Worm (Caenorhabditis elegans): ENCODE measurements around the gene C15B12.1.
A peak's percentile ranks its signal among the peaks of the same experiment; 100 is the strongest.

Gene C15B12.1

ce11 chrX:6520644-6521043, 44.0 kb downstream of the C15B12.1 start (continued):
- TF ChIP-seq nhr-28 (tag; optimal IDR thresholded peaks at IDR 0.05) (no peak), attf-4 (tag; optimal IDR thresholded peaks at IDR 0.05) (no peak), mxl-2 (GFP tag; conservative IDR thresholded peaks at IDR 0.05) (no peak), ceh-28 (tag; optimal IDR thresholded peaks at IDR 0.05) (no peak), zip-2 (tag; optimal IDR thresholded peaks at IDR 0.05) (no peak)

DNA sequence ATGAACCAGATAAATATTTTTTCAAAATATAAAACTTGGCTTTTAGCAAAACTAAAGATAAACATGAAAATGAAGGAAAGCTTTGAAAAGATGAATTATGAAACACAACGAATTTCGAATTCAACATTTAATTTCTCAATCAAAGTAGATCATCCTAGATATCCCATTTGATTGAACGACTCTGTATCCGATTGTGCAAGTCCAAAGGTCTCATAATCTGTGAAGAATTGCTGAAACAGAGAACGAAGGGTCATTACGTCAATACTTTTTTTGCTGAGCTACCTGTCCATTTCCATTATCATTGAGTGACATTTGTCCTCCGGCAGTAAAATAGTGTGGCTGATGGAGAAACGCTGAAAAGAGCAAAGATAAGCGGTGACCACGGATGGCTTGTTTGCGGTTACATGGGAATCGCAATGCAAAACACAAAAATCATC, 46.0 kb downstream of the C15B12.1 start:
- TF ChIP-seq unc-130 (GFP tag; optimal IDR thresholded peaks at IDR 0.05): no peak
- TF ChIP-seq nhr-77 (tag; optimal IDR thresholded peaks at IDR 0.05): peak; percentile 21
- TF ChIP-seq ces-1 (GFP tag; optimal IDR thresholded peaks at IDR 0.05): no peak
- TF ChIP-seq D1046.2 (GFP tag; IDR thresholded peaks at IDR 0.05): no peak
- no peak for TF ChIP-seq zip-2 (tag; optimal IDR thresholded peaks at IDR 0.05)
- peak; percentile 77 for TF ChIP-seq nhr-28 (tag; optimal IDR thresholded peaks at IDR 0.05)
- no peak for TF ChIP-seq fos-1 (tag; optimal IDR thresholded peaks at IDR 0.05)
- no peak for TF ChIP-seq mdl-1 (tag; optimal IDR thresholded peaks at IDR 0.05)
- no peak for TF ChIP-seq ctbp-1 (GFP tag; IDR thresholded peaks at IDR 0.05)
- peak; percentile 54 for TF ChIP-seq gei-8 (GFP tag; optimal IDR thresholded peaks at IDR 0.05)
- TF ChIP-seq lin-13 (GFP tag; optimal IDR thresholded peaks at IDR 0.05): no peak
- no peak for TF ChIP-seq snpc-4 (tag; optimal IDR thresholded peaks at IDR 0.05)
- no peak for TF ChIP-seq T20F7.1 (GFP tag; optimal IDR thresholded peaks at IDR 0.05)
- no peak for TF ChIP-seq set-16 (GFP tag; IDR thresholded peaks at IDR 0.05)
- no peak for TF ChIP-seq lir-3 (tag; optimal IDR thresholded peaks at IDR 0.05)
- no peak for TF ChIP-seq nhr-237 (tag; optimal IDR thresholded peaks at IDR 0.05)
- TF ChIP-seq cey-2 (tag; optimal IDR thresholded peaks at IDR 0.05; ENCODE audit: borderline replicate concordance, insufficient read depth): no peak
- TF ChIP-seq T26A8.4 (GFP tag; IDR thresholded peaks at IDR 0.05): no peak; the same call in none of the 2 replicates
- TF ChIP-seq ZK337.2 (GFP tag; IDR thresholded peaks at IDR 0.05): no peak
- peak; percentile 92 for TF ChIP-seq aha-1 (tag)
- no peak for TF ChIP-seq ceh-32 (tag; optimal IDR thresholded peaks at IDR 0.05; ENCODE audit: poor library complexity)
- TF ChIP-seq jun-1 (tag; optimal IDR thresholded peaks at IDR 0.05): no peak
- TF ChIP-seq daf-16 (GFP tag; optimal IDR thresholded peaks at IDR 0.05): peak in 1 of 2 experiments; percentile 38
- peak; percentile 86 for TF ChIP-seq daf-16 (tag; optimal IDR thresholded peaks at IDR 0.05)
- TF ChIP-seq nhr-10 (tag; optimal IDR thresholded peaks at IDR 0.05): no peak
- TF ChIP-seq hif-1 (tag; optimal IDR thresholded peaks at IDR 0.05): no peak
- no peak for TF ChIP-seq lin-29 (GFP tag; IDR thresholded peaks at IDR 0.05)
- TF ChIP-seq daf-12 (tag; optimal IDR thresholded peaks at IDR 0.05): no peak
- TF ChIP-seq nhr-111 (GFP tag; optimal IDR thresholded peaks at IDR 0.05): no peak
- peak; percentile 22 for TF ChIP-seq mep-1 (tag; optimal IDR thresholded peaks at IDR 0.05)
- no peak for TF ChIP-seq fkh-10 (GFP tag; optimal IDR thresholded peaks at IDR 0.05)
- no peak for TF ChIP-seq ceh-28 (tag; optimal IDR thresholded peaks at IDR 0.05)
- no peak for TF ChIP-seq sdz-12 (GFP tag; optimal IDR thresholded peaks at IDR 0.05)
- no peak for TF ChIP-seq ztf-7 (tag; optimal IDR thresholded peaks at IDR 0.05)
- no peak for TF ChIP-seq spr-3 (GFP tag; optimal IDR thresholded peaks at IDR 0.05)
- TF ChIP-seq aly-2 (tag; optimal IDR thresholded peaks at IDR 0.05): no peak
- no peak for TF ChIP-seq ama-1 (optimal IDR thresholded peaks at IDR 0.05)
- 0 out of 2 replicates have a peak, but pooled peaks have one; percentile 14 for TF ChIP-seq mxl-2 (GFP tag; conservative IDR thresholded peaks at IDR 0.05)
- TF ChIP-seq Y75B8A.6 (GFP tag; IDR thresholded peaks at IDR 0.05): no peak
- TF ChIP-seq zfp-2 (tag; optimal IDR thresholded peaks at IDR 0.05): no peak
- TF ChIP-seq saeg-2 (GFP tag; IDR thresholded peaks at IDR 0.05): peak; percentile 72; the same call in 1 of the 2 replicates
- TF ChIP-seq dve-1 (tag; optimal IDR thresholded peaks at IDR 0.05; ENCODE audit: insufficient read depth): peak; percentile 72
- peak; percentile 78 for TF ChIP-seq nhr-42 (GFP tag; IDR thresholded peaks at IDR 0.05)
- no peak for TF ChIP-seq F37D6.2 (tag; optimal IDR thresholded peaks at IDR 0.05)
- no peak for TF ChIP-seq hmg-1.1 (GFP tag; IDR thresholded peaks at IDR 0.05)
- TF ChIP-seq tra-1 (GFP tag; IDR thresholded peaks at IDR 0.05): peak; percentile 86
- no peak for TF ChIP-seq madf-9 (GFP tag; conservative IDR thresholded peaks at IDR 0.05)
- no peak for TF ChIP-seq nhr-76 (tag; optimal IDR thresholded peaks at IDR 0.05)
- no peak for TF ChIP-seq lin-15B (tag; optimal IDR thresholded peaks at IDR 0.05)
